Worm (Caenorhabditis elegans) whole organism, L3 larva: ENCODE results near the gene swp-1.

Experiments used
- R02D3.7 ChIP-seq: fragments of 150-350 bp; optimal IDR thresholded peaks from 2 replicates; lab custom pipeline; 2014; ENCODE audit warnings: missing biosample characterization, missing genetic modification characterization
- ZK546.5 ChIP-seq: sonication (generic microtip); optimal IDR thresholded peaks from 2 replicates; lab custom pipeline; 2017; ENCODE audit warnings: missing biosample characterization, missing genetic modification characterization
- aly-2 ChIP-seq: fragments of 150-350 bp; optimal IDR thresholded peaks from 2 replicates; lab custom pipeline; 2014; ENCODE audit warnings: missing biosample characterization, missing genetic modification characterization
- ama-1 ChIP-seq: fragments of 150-350 bp; optimal IDR thresholded peaks from 2 replicates; lab custom pipeline; 2018
- ceh-28 ChIP-seq: fragments of 150-350 bp; optimal IDR thresholded peaks from 2 replicates; lab custom pipeline; 2014; ENCODE audit warnings: missing biosample characterization, missing genetic modification reagents, missing genetic modification characterization
- ceh-82 ChIP-seq: fragments of 150-350 bp; optimal IDR thresholded peaks from 2 replicates; lab custom pipeline; 2014; ENCODE audit warnings: missing biosample characterization, missing genetic modification characterization
- ceh-9 ChIP-seq: sonication (generic microtip); optimal IDR thresholded peaks from 2 replicates; lab custom pipeline; 2018; ENCODE audit warnings: missing biosample characterization, missing genetic modification characterization
- egl-27 ChIP-seq: sonication (generic microtip); optimal IDR thresholded peaks from 4 replicates; lab custom pipeline; 2017; ENCODE audit warnings: missing biosample characterization, missing genetic modification reagents, missing genetic modification characterization
- egl-5 ChIP-seq: fragments of 150-350 bp; optimal IDR thresholded peaks from 2 replicates; lab custom pipeline; 2017; ENCODE audit warnings: missing biosample characterization, missing genetic modification reagents, missing genetic modification characterization, inconsistent platforms
- elt-1 ChIP-seq: fragments of 150-350 bp; optimal IDR thresholded peaks from 2 replicates; lab custom pipeline; 2014; ENCODE audit warnings: missing biosample characterization, missing genetic modification characterization
- elt-2 ChIP-seq: sonication (generic microtip); optimal IDR thresholded peaks from 2 replicates; lab custom pipeline; 2016; ENCODE audit warnings: missing genetic modification reagents, mild to moderate bottlenecking, missing genetic modification characterization, missing compliant biosample characterization
- elt-3 ChIP-seq, 3 experiments: fragments of 150-350 bp in 1 of 3; sonication (generic microtip) in 2 of 3; optimal IDR thresholded peaks; 2 replicates in 2 of 3; 4 replicates in 1 of 3; lab custom pipeline; 2014 to 2017; ENCODE audit warnings: missing biosample characterization in 3 of 3, missing genetic modification characterization in 3 of 3
- eor-1 ChIP-seq, 2 experiments: fragments of 150-350 bp; optimal IDR thresholded peaks; 2 replicates each; lab custom pipeline; 2014 to 2018; ENCODE audit warnings: missing biosample characterization in 2 of 2, missing genetic modification characterization in 2 of 2
- fkh-10 ChIP-seq: sonication (generic microtip); optimal IDR thresholded peaks from 2 replicates; lab custom pipeline; 2017; ENCODE audit warnings: missing biosample characterization, missing genetic modification reagents, missing genetic modification characterization
- fkh-2 ChIP-seq: fragments of 150-350 bp; optimal IDR thresholded peaks from 2 replicates; lab custom pipeline; 2014; ENCODE audit warnings: missing biosample characterization, missing genetic modification reagents, missing genetic modification characterization
- fos-1 ChIP-seq: fragments of 150-350 bp; optimal IDR thresholded peaks from 2 replicates; lab custom pipeline; 2014; ENCODE audit warnings: missing biosample characterization, missing genetic modification characterization
- hmg-11 ChIP-seq: sonication (generic microtip); optimal IDR thresholded peaks from 2 replicates; lab custom pipeline; 2016; ENCODE audit warnings: missing genetic modification characterization, missing compliant biosample characterization
- jun-1 ChIP-seq: fragments of 150-350 bp; optimal IDR thresholded peaks from 2 replicates; lab custom pipeline; 2014; ENCODE audit warnings: missing biosample characterization, missing genetic modification reagents, missing genetic modification characterization
- lin-15B ChIP-seq: fragments of 150-350 bp; optimal IDR thresholded peaks from 2 replicates; lab custom pipeline; 2014; ENCODE audit warnings: missing biosample characterization, missing genetic modification characterization
- lin-39 ChIP-seq: fragments of 150-350 bp; optimal IDR thresholded peaks from 2 replicates; lab custom pipeline; 2018; ENCODE audit warnings: missing biosample characterization, missing genetic modification reagents, missing genetic modification characterization
- lsy-12 ChIP-seq: sonication (generic microtip); optimal IDR thresholded peaks from 2 replicates; lab custom pipeline; 2016; ENCODE audit warnings: mild to moderate bottlenecking, missing genetic modification characterization, missing compliant biosample characterization
- mdl-1 ChIP-seq: fragments of 150-350 bp; optimal IDR thresholded peaks from 2 replicates; lab custom pipeline; 2014; ENCODE audit warnings: missing biosample characterization, missing genetic modification characterization
- mml-1 ChIP-seq: fragments of 150-350 bp; sonication (generic microtip); optimal IDR thresholded peaks from 3 replicates; lab custom pipeline; 2014; ENCODE audit warnings: missing biosample characterization, missing genetic modification characterization
- nfya-1 ChIP-seq: sonication (generic microtip); optimal IDR thresholded peaks from 2 replicates; lab custom pipeline; 2017; ENCODE audit warnings: missing genetic modification characterization, mild to moderate bottlenecking, missing compliant biosample characterization, antibody characterized with exemption, moderate library complexity; ENCODE audit not compliant: insufficient read depth
- nhr-11 ChIP-seq: fragments of 150-350 bp; optimal IDR thresholded peaks from 2 replicates; lab custom pipeline; 2014; ENCODE audit warnings: missing biosample characterization, missing genetic modification characterization
- nhr-12 ChIP-seq: fragments of 150-350 bp; optimal IDR thresholded peaks from 2 replicates; lab custom pipeline; 2014; ENCODE audit warnings: missing biosample characterization, missing genetic modification characterization
- nhr-237 ChIP-seq: fragments of 150-350 bp; optimal IDR thresholded peaks from 2 replicates; lab custom pipeline; 2014; ENCODE audit warnings: missing biosample characterization, missing genetic modification characterization
- nhr-25 ChIP-seq: sonication (generic microtip); optimal IDR thresholded peaks from 2 replicates; lab custom pipeline; 2017; ENCODE audit warnings: missing biosample characterization, missing genetic modification characterization
- nhr-28 ChIP-seq: fragments of 150-350 bp; optimal IDR thresholded peaks from 2 replicates; lab custom pipeline; 2014; ENCODE audit warnings: missing biosample characterization, missing genetic modification characterization
- nhr-43 ChIP-seq: sonication (generic microtip); optimal IDR thresholded peaks from 2 replicates; lab custom pipeline; 2016; ENCODE audit warnings: mild to moderate bottlenecking, missing genetic modification characterization, missing compliant biosample characterization; ENCODE audit not compliant: poor library complexity, severe bottlenecking
- nhr-67 ChIP-seq: fragments of 150-350 bp; optimal IDR thresholded peaks from 2 replicates; lab custom pipeline; 2014; ENCODE audit warnings: missing biosample characterization, missing genetic modification characterization
- pha-4 ChIP-seq: fragments of 150-350 bp; optimal IDR thresholded peaks from 2 replicates; lab custom pipeline; 2014; ENCODE audit warnings: missing biosample characterization, missing genetic modification reagents, missing genetic modification characterization
- pqm-1 ChIP-seq: fragments of 150-350 bp; optimal IDR thresholded peaks from 2 replicates; lab custom pipeline; 2017; ENCODE audit warnings: missing biosample characterization, missing genetic modification characterization, inconsistent platforms
- sea-2 ChIP-seq: fragments of 150-350 bp; sonication (generic microtip); optimal IDR thresholded peaks from 4 replicates; lab custom pipeline; 2014; ENCODE audit warnings: missing biosample characterization, missing genetic modification reagents, missing genetic modification characterization
- skn-1 ChIP-seq: fragments of 150-350 bp; optimal IDR thresholded peaks from 2 replicates; lab custom pipeline; 2014; ENCODE audit warnings: missing biosample characterization, missing genetic modification characterization
- snpc-4 ChIP-seq: fragments of 150-350 bp; optimal IDR thresholded peaks from 2 replicates; lab custom pipeline; 2014; ENCODE audit warnings: missing biosample characterization, missing genetic modification characterization
- tbx-2 ChIP-seq: sonication (generic microtip); optimal IDR thresholded peaks from 2 replicates; lab custom pipeline; 2016; ENCODE audit warnings: mild to moderate bottlenecking, missing genetic modification characterization, missing compliant biosample characterization
- unc-39 ChIP-seq: sonication (generic microtip); optimal IDR thresholded peaks from 4 replicates; lab custom pipeline; 2017; ENCODE audit warnings: missing biosample characterization, missing genetic modification characterization
- unc-62 ChIP-seq: fragments of 150-350 bp; sonication (generic microtip); optimal IDR thresholded peaks from 4 replicates; lab custom pipeline; 2014; ENCODE audit warnings: missing biosample characterization, missing genetic modification reagents, missing genetic modification characterization
- ztf-11 ChIP-seq: fragments of 150-350 bp; optimal IDR thresholded peaks from 2 replicates; lab custom pipeline; 2014; ENCODE audit warnings: missing biosample characterization, missing genetic modification characterization
- ztf-4 ChIP-seq: fragments of 150-350 bp; optimal IDR thresholded peaks from 2 replicates; lab custom pipeline; 2014; ENCODE audit warnings: missing biosample characterization, missing genetic modification characterization

swp-1 gene

DNA sequence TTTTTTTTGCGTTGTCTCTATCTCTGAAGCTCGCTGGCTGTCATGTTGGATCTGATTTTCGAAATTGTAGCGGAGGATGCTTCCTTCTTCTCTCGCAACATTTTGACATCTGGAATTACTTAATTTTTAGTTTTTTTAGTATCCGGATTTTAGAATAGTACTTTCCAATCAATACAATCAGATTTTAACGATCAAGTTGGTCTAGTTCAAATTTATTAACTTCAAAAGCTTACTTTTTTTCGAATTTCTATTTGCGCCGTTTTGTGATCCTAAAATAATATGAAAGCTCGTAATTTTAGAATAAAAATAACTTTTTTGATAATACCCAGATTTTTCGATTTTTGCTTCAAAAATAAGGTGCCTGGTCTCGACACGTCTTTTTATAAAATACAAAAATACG lies 4.7 kb upstream of the swp-1 start, which contains the start of gene B0336.12:
B0336.12 (minus strand) TSS at position 101 of the 400 bp plus-strand sequence.
- TF ChIP-seq hmg-11 (tag; lab: Kevin White, UChicago) (no peak), snpc-4 (tag; lab: Kevin White, UChicago) (no peak), ceh-9 (no peak), nhr-11 (tag; lab: Kevin White, UChicago) (no peak), nhr-237 (tag; lab: Kevin White, UChicago) (no peak), ceh-82 (tag; lab: Kevin White, UChicago) (no peak), pha-4 (tag; lab: Kevin White, UChicago) (no peak), lin-39 (tag; lab: Kevin White, UChicago) (no peak), nhr-67 (tag; lab: Kevin White, UChicago) (no peak), ZK546.5 (tag; lab: Kevin White, UChicago) (no peak), ztf-11 (tag; lab: Kevin White, UChicago) (no peak), aly-2 (tag; lab: Kevin White, UChicago) (no peak), nhr-28 (no peak), mdl-1 (tag; lab: Kevin White, UChicago) (no peak), lsy-12 (no peak), elt-1 (tag; lab: Kevin White, UChicago) (no peak), pqm-1 (tag; lab: Kevin White, UChicago) (no peak), fkh-2 (tag; lab: Kevin White, UChicago) (no peak), tbx-2 (tag; lab: Kevin White, UChicago) (no peak), nhr-12 (tag; lab: Kevin White, UChicago) (no peak)

- TF ChIP-seq sea-2 (no peak), nfya-1 (tag; lab: Kevin White, UChicago) (no peak), elt-2 (tag; lab: Kevin White, UChicago) (peak; percentile 28), lin-39 (tag; lab: Kevin White, UChicago) (no peak), lsy-12 (no peak)
Observed at ce11 chrIII:5709224-5709623, 3.9 kb upstream of the swp-1 start, which contains the start of gene hpo-28. Gene hpo-28, minus strand, starts transcription at chrIII:5709324.

DNA sequence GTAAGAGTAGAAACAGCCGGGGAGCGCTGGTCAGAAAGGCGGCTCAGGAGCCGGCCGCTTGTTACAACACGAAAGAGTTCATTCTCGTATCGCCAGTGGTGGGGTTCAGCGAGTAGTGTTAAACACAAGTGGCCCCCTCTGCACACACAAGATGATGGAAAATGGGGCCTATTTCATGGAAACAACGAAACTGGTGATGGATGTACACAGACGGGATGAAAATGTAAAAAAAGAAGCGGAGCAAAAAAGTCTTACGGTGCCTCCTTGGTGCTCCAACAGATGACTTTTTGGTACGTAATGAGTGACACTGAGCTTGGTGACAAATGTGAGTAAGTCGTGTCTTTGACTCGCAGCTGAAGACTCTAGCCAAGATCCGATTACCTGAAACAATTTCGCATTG lies 2.7 kb upstream of the swp-1 start:
- TF ChIP-seq lin-39 (tag; lab: Kevin White, UChicago) (peak; percentile 69), nhr-25 (tag; lab: Kevin White, UChicago) (no peak)

DNA sequence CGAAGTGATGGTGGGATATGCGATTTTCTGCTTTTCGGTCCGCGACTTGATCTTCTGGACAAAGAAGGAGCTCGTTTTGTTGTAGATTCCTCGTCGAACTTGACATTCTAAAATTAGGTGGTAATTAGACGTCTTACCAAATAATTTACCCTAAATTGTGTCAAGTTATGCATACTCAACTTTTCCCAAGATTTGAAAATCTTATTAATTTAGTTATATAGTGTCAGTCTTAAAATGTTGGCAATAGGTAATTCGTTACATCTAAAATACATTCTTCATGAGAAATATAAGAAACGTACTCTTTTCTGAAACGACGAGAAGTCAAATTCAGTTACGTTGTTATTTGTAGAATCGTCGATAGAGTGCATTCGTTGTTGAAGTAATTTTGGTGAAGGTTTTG lies 2.2 kb upstream of the swp-1 start:
- TF ChIP-seq ama-1, result peak; percentile 19
- TF ChIP-seq ztf-4 (tag; lab: Kevin White, UChicago), result no peak
- no peak for TF ChIP-seq nhr-237 (tag; lab: Kevin White, UChicago)
- no peak for TF ChIP-seq fkh-10 (GFP tag; lab: Kevin White, UChicago)

DNA sequence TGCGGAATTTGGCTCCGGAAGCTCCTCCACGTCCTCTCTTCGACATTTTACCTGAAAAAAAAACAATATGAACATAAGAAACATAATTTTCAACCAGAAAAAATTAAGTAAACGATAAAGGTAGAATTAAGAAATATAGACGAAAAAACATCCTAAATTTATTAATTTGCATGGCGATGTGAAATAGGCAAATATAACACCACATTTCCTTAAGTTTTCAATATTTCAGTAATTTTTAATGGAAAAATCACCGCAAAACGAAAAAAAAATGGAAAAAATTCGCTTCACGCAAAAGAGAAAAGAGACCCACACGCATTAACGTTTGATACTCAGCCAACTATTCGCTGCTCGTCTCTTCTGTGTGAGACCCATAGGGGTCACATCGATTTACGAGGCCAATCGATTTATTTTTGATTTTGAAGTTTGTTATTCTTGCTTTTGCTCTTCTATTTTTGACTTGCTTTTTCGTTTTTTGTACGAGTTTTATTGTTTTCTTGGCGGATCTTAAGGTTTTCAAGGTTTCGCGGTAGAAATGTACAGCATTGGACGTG lies 827 bp upstream of the swp-1 start, which contains the start of gene rpl-23:
rpl-23 (minus strand) TSS at position 51 of the 551 bp plus-strand sequence.
- no peak for TF ChIP-seq elt-3 (tag; optimal IDR thresholded peaks at IDR 0.05; lab: Kevin White, UChicago)
- peak; percentile 96 for TF ChIP-seq ceh-28 (tag; lab: Kevin White, UChicago)
- no peak for TF ChIP-seq mml-1 (tag; lab: Kevin White, UChicago)
- peak; percentile 56 for TF ChIP-seq ceh-82 (tag; lab: Kevin White, UChicago)
- TF ChIP-seq fkh-10 (GFP tag; lab: Kevin White, UChicago), result peak; percentile 81
- peak; percentile 80 for TF ChIP-seq nhr-11 (tag; lab: Kevin White, UChicago)
- TF ChIP-seq nfya-1 (tag; lab: Kevin White, UChicago), result peak; percentile 96
- peak; percentile 48 for TF ChIP-seq fos-1 (tag; lab: Kevin White, UChicago)
- peak; percentile 98 for TF ChIP-seq lin-39 (tag; lab: Kevin White, UChicago)
- peak; percentile 3 for TF ChIP-seq ZK546.5 (tag; lab: Kevin White, UChicago)
- no peak for TF ChIP-seq ztf-4 (tag; lab: Kevin White, UChicago)
- TF ChIP-seq mdl-1 (tag; lab: Kevin White, UChicago), result no peak
- no peak for TF ChIP-seq aly-2 (tag; lab: Kevin White, UChicago)
- no peak for TF ChIP-seq nhr-67 (tag; lab: Kevin White, UChicago)
- TF ChIP-seq jun-1 (tag; lab: Kevin White, UChicago), result peak; percentile 73
- TF ChIP-seq egl-5 (tag; lab: Kevin White, UChicago), result peak; percentile 97
- TF ChIP-seq elt-1 (tag; lab: Kevin White, UChicago), result peak; percentile 48
- TF ChIP-seq snpc-4 (tag; lab: Kevin White, UChicago), result peak; percentile 84
- peak; percentile 23 for TF ChIP-seq egl-27 (tag; lab: Kevin White, UChicago)
- no peak for TF ChIP-seq nhr-12 (tag; lab: Kevin White, UChicago)
- TF ChIP-seq elt-2 (tag; lab: Kevin White, UChicago), result peak; percentile 55
- TF ChIP-seq ztf-11 (tag; lab: Kevin White, UChicago), result no peak
- TF ChIP-seq unc-39 (tag; lab: Kevin White, UChicago), result no peak
- no peak for TF ChIP-seq nhr-237 (tag; lab: Kevin White, UChicago)
- peak; percentile 97 for TF ChIP-seq nhr-25 (tag; lab: Kevin White, UChicago)
- TF ChIP-seq nhr-43, result peak; percentile 58
- peak; percentile 36 for TF ChIP-seq ama-1
- no peak for TF ChIP-seq sea-2
- TF ChIP-seq R02D3.7 (tag; lab: Kevin White, UChicago), result peak; percentile 99
- TF ChIP-seq eor-1 (tag; optimal IDR thresholded peaks at IDR 0.05; lab: Kevin White, UChicago), result no peak
- TF ChIP-seq lin-15B (tag; lab: Kevin White, UChicago), result peak; percentile 93
- peak; percentile 77 for TF ChIP-seq hmg-11 (tag; lab: Kevin White, UChicago)
- peak; percentile 91 for TF ChIP-seq pqm-1 (tag; lab: Kevin White, UChicago)
- TF ChIP-seq unc-62 (GFP tag; lab: Kevin White, UChicago), result no peak
- peak; percentile 85 for TF ChIP-seq skn-1 (tag; lab: Kevin White, UChicago)
